Fruit fly (Drosophila melanogaster) whole organism, embryonic: ENCODE results near the gene Gip.

Experiments
- Adf1 ChIP-seq: fragments of 200-800 bp; sonication (Bioruptor generic); IDR thresholded peaks from 2 replicates; pipeline ENCODE4 v1.3.6; 2022; ENCODE audit warnings: missing biosample characterization, missing genetic modification characterization
- B-H2 ChIP-seq: fragments of 200-800 bp; sonication (Bioruptor generic); optimal IDR thresholded peaks from 2 replicates; lab custom pipeline; 2018; ENCODE audit warnings: missing biosample characterization, mild to moderate bottlenecking, missing genetic modification characterization
- CG10209 ChIP-seq: fragments of 200-800 bp; sonication (Bioruptor generic); optimal IDR thresholded peaks from 3 replicates; lab custom pipeline; 2017; ENCODE audit warnings: missing biosample characterization, mild to moderate bottlenecking, missing genetic modification characterization, missing genetic modification reagents
- CG12769 ChIP-seq: fragments of 200-800 bp; sonication (Bioruptor generic); optimal IDR thresholded peaks from 2 replicates; lab custom pipeline; 2019; ENCODE audit warnings: missing biosample characterization, mild to moderate bottlenecking, missing genetic modification characterization, moderate library complexity
- CG13287 ChIP-seq: fragments of 200-800 bp; sonication (Bioruptor generic); IDR thresholded peaks from 2 replicates; pipeline ENCODE4 v1.3.6; 2022; ENCODE audit warnings: missing biosample characterization, missing genetic modification characterization; ENCODE audit not compliant: partially characterized antibody
- CG13894 ChIP-seq: fragments of 200-800 bp; sonication (Bioruptor generic); optimal IDR thresholded peaks from 3 replicates; lab custom pipeline; 2018; ENCODE audit warnings: missing biosample characterization, mild to moderate bottlenecking, missing genetic modification characterization, moderate library complexity
- CG2120 ChIP-seq: fragments of 200-800 bp; sonication (Bioruptor generic); optimal IDR thresholded peaks from 3 replicates; lab custom pipeline; 2016; ENCODE audit warnings: missing biosample characterization, missing genetic modification characterization
- CG5180 ChIP-seq: fragments of 200-800 bp; sonication (Bioruptor generic); optimal IDR thresholded peaks from 3 replicates; lab custom pipeline; 2017; ENCODE audit warnings: missing biosample characterization, missing genetic modification characterization, mild to moderate bottlenecking, moderate library complexity, missing genetic modification reagents
- CG7372 ChIP-seq: fragments of 200-800 bp; sonication (Bioruptor generic); IDR thresholded peaks from 2 replicates; pipeline ENCODE4 v1.3.6; 2022; ENCODE audit warnings: missing biosample characterization, missing genetic modification characterization
- CG7556 ChIP-seq: fragments of 200-800 bp; sonication (Bioruptor generic); optimal IDR thresholded peaks from 2 replicates; lab custom pipeline; 2017; ENCODE audit warnings: missing biosample characterization, mild to moderate bottlenecking, missing genetic modification characterization
- CG9437 ChIP-seq: fragments of 200-800 bp; sonication (Bioruptor generic); optimal IDR thresholded peaks from 2 replicates; lab custom pipeline; 2018; ENCODE audit warnings: missing biosample characterization, mild to moderate bottlenecking, missing genetic modification characterization
- CTCF ChIP-seq: fragments of 200-800 bp; sonication (Bioruptor generic); optimal IDR thresholded peaks from 2 replicates; lab custom pipeline; 2017; ENCODE audit warnings: missing biosample characterization, mild to moderate bottlenecking, missing genetic modification characterization, moderate library complexity
- CoRest ChIP-seq: fragments of 200-800 bp; sonication (Bioruptor generic); optimal IDR thresholded peaks from 3 replicates; lab custom pipeline; 2018; ENCODE audit warnings: missing biosample characterization, mild to moderate bottlenecking, missing genetic modification characterization, moderate library complexity
- D19A ChIP-seq: fragments of 200-800 bp; optimal IDR thresholded peaks from 3 replicates; lab custom pipeline; 2019; ENCODE audit warnings: missing biosample characterization, mild to moderate bottlenecking, missing genetic modification characterization, moderate library complexity
- Deaf1 ChIP-seq: fragments of 200-800 bp; optimal IDR thresholded peaks from 3 replicates; lab custom pipeline; 2019; ENCODE audit warnings: missing biosample characterization, mild to moderate bottlenecking, missing genetic modification characterization, moderate library complexity
- Dfd ChIP-seq, 2 experiments: fragments of >200 bp; optimal IDR thresholded peaks; 2 replicates each; lab custom pipeline; 2017; ENCODE audit warnings: missing biosample characterization in 2 of 2, missing genetic modification characterization in 2 of 2
- Dp ChIP-seq: fragments of 200-800 bp; sonication (Bioruptor generic); optimal IDR thresholded peaks from 2 replicates; lab custom pipeline; 2018; ENCODE audit warnings: missing biosample characterization, mild to moderate bottlenecking, missing genetic modification characterization, moderate library complexity
- E2f1 ChIP-seq: fragments of 200-800 bp; sonication (Bioruptor generic); IDR thresholded peaks from 2 replicates; pipeline ENCODE4 v1.3.6; 2022; ENCODE audit warnings: missing biosample characterization, missing genetic modification characterization
- E2f2 ChIP-seq: fragments of 200-800 bp; sonication (Bioruptor generic); IDR thresholded peaks from 2 replicates; pipeline ENCODE4 v1.3.6; 2022; ENCODE audit warnings: missing biosample characterization, missing genetic modification characterization
- Fer1 ChIP-seq: fragments of 200-800 bp; sonication (Bioruptor generic); optimal IDR thresholded peaks from 2 replicates; lab custom pipeline; 2017; ENCODE audit warnings: missing biosample characterization, mild to moderate bottlenecking, missing genetic modification characterization
- Jarid2 ChIP-seq: fragments of 200-800 bp; sonication (Bioruptor generic); optimal IDR thresholded peaks from 3 replicates; lab custom pipeline; 2017; ENCODE audit warnings: mild to moderate bottlenecking, missing biosample characterization, missing genetic modification reagents, missing genetic modification characterization
- Mad ChIP-seq: fragments of 200-800 bp; sonication (Bioruptor generic); optimal IDR thresholded peaks from 2 replicates; lab custom pipeline; 2016; ENCODE audit warnings: missing biosample characterization, missing genetic modification characterization
- Ptx1 ChIP-seq: fragments of 200-800 bp; sonication (Bioruptor generic); IDR thresholded peaks from 2 replicates; pipeline ENCODE4 v1.3.6; 2022; ENCODE audit warnings: missing biosample characterization, missing genetic modification characterization
- Rfx ChIP-seq: fragments of 200-800 bp; sonication (Bioruptor generic); IDR thresholded peaks from 2 replicates; pipeline ENCODE4 v1.3.6; 2022; ENCODE audit warnings: missing biosample characterization, missing genetic modification characterization
- Sry-δ ChIP-seq: fragments of 200-800 bp; sonication (Bioruptor generic); optimal IDR thresholded peaks from 2 replicates; lab custom pipeline; 2016; ENCODE audit warnings: missing biosample characterization, missing genetic modification characterization
- Stat92E ChIP-seq, 3 experiments: fragments of >200 bp in 2 of 3; fragments of 200-800 bp in 1 of 3; sonication (Bioruptor generic) in 1 of 3; optimal IDR thresholded peaks; 2 replicates each; lab custom pipeline; 2017 to 2019; ENCODE audit warnings: missing biosample characterization in 3 of 3, missing genetic modification characterization in 3 of 3, mild to moderate bottlenecking in 1 of 3, moderate library complexity in 1 of 3
- abd-A ChIP-seq: fragments of 200-800 bp; sonication (Bioruptor generic); optimal IDR thresholded peaks from 3 replicates; lab custom pipeline; 2019; ENCODE audit warnings: missing biosample characterization, mild to moderate bottlenecking, missing genetic modification characterization, moderate library complexity
- amos ChIP-seq: fragments of 200-800 bp; sonication (Bioruptor generic); IDR thresholded peaks from 2 replicates; pipeline ENCODE4 v1.3.6; 2022; ENCODE audit warnings: missing biosample characterization, missing genetic modification characterization; ENCODE audit not compliant: partially characterized antibody
- ara ChIP-seq: fragments of 200-800 bp; sonication (Bioruptor generic); IDR thresholded peaks from 2 replicates; pipeline ENCODE4 v1.3.6; 2022; ENCODE audit warnings: missing biosample characterization, missing genetic modification characterization
- disco-r ChIP-seq: fragments of 200-800 bp; sonication (Bioruptor generic); optimal IDR thresholded peaks from 2 replicates; lab custom pipeline; 2016; ENCODE audit warnings: missing biosample characterization, missing genetic modification characterization
- grau ChIP-seq: fragments of 200-800 bp; optimal IDR thresholded peaks from 3 replicates; lab custom pipeline; 2019; ENCODE audit warnings: missing biosample characterization, mild to moderate bottlenecking, missing genetic modification characterization, moderate library complexity
- kni ChIP-seq: fragments of 200-800 bp; sonication (Bioruptor generic); optimal IDR thresholded peaks from 3 replicates; lab custom pipeline; 2017; ENCODE audit warnings: mild to moderate bottlenecking, missing biosample characterization, missing genetic modification reagents, missing genetic modification characterization
- lilli ChIP-seq: fragments of 200-800 bp; sonication (Bioruptor generic); optimal IDR thresholded peaks from 3 replicates; lab custom pipeline; 2016; ENCODE audit warnings: missing biosample characterization, missing genetic modification characterization
- maf-S ChIP-seq: fragments of 200-800 bp; sonication (Bioruptor generic); optimal IDR thresholded peaks from 2 replicates; lab custom pipeline; 2016; ENCODE audit warnings: missing biosample characterization, missing genetic modification characterization
- nerfin-1 ChIP-seq: fragments of 200-800 bp; sonication (Bioruptor generic); optimal IDR thresholded peaks from 3 replicates; lab custom pipeline; 2019; ENCODE audit warnings: missing biosample characterization, mild to moderate bottlenecking, missing genetic modification characterization, moderate library complexity
- pfk ChIP-seq: fragments of 200-800 bp; sonication (Bioruptor generic); optimal IDR thresholded peaks from 2 replicates; lab custom pipeline; 2018; ENCODE audit warnings: missing biosample characterization, mild to moderate bottlenecking, missing genetic modification characterization, moderate library complexity
- row ChIP-seq: fragments of 200-800 bp; sonication (Bioruptor generic); IDR thresholded peaks from 3 replicates; pipeline ENCODE4 v1.3.6; 2022; ENCODE audit warnings: missing biosample characterization, missing genetic modification characterization
- slbo ChIP-seq: fragments of 200-800 bp; sonication (Bioruptor generic); IDR thresholded peaks from 2 replicates; pipeline ENCODE4 v1.3.6; 2022; ENCODE audit warnings: missing biosample characterization, missing genetic modification characterization
- slou ChIP-seq: fragments of 200-800 bp; sonication (Bioruptor generic); optimal IDR thresholded peaks from 3 replicates; lab custom pipeline; 2016; ENCODE audit warnings: missing biosample characterization, missing genetic modification characterization
- slp2 ChIP-seq: fragments of 200-800 bp; sonication (Bioruptor generic); optimal IDR thresholded peaks from 2 replicates; lab custom pipeline; 2016; ENCODE audit warnings: missing biosample characterization, missing genetic modification characterization
- so ChIP-seq: fragments of 200-800 bp; sonication (Bioruptor generic); IDR thresholded peaks from 3 replicates; pipeline ENCODE4 v1.3.6; 2022; ENCODE audit warnings: missing biosample characterization, missing genetic modification characterization
- unpg ChIP-seq: fragments of 200-800 bp; sonication (Bioruptor generic); optimal IDR thresholded peaks from 3 replicates; lab custom pipeline; 2018; ENCODE audit warnings: missing biosample characterization, mild to moderate bottlenecking, missing genetic modification characterization, moderate library complexity
- zf30C ChIP-seq: fragments of 200-800 bp; sonication (Bioruptor generic); optimal IDR thresholded peaks from 3 replicates; lab custom pipeline; 2018; ENCODE audit warnings: missing biosample characterization, mild to moderate bottlenecking, missing genetic modification characterization

Gip gene

dm6 chrX:10318962-10319571 lies 10.6 kb downstream of the Gip start (continued):
- TF ChIP-seq D19A (peak; percentile 68), Fer1 (GFP tag; lab: Kevin White, UChicago) (no peak), slou (GFP tag; lab: Kevin White, UChicago) (no peak), slp2 (GFP tag; lab: Kevin White, UChicago) (no peak), CG12769 (tag; lab: Kevin White, UChicago) (peak; percentile 79), unpg (no peak), maf-S (GFP tag; lab: Kevin White, UChicago) (no peak), CG13287 (GFP tag; lab: Robert Waterston, UW) (peak; percentile 23; the same call in 1 of the 2 replicates), Adf1 (no peak), amos (peak; percentile 20; the same call in 1 of the 2 replicates), grau (tag; lab: Kevin White, UChicago) (peak; percentile 6), Rfx (peak; percentile 7; the same call in 1 of the 2 replicates), CTCF (GFP tag; lab: Kevin White, UChicago) (peak; percentile 43), CG7556 (peak; percentile 47), pfk (GFP tag; lab: Kevin White, UChicago) (peak; percentile 97), Dp (peak; percentile 66), CoRest (tag; lab: Kevin White, UChicago) (peak; percentile 3), Sry-δ (no peak), disco-r (GFP tag; lab: Kevin White, UChicago) (no peak), E2f2 (GFP tag; lab: Robert Waterston, UW) (peak; percentile 68), slbo (GFP tag; lab: Robert Waterston, UW) (peak; percentile 38; the same call in 1 of the 2 replicates), CG10209 (no peak), E2f1 (GFP tag; lab: Robert Waterston, UW) (peak; percentile 52; the same call in 1 of the 2 replicates), row (GFP tag; lab: Robert Waterston, UW) (peak; percentile 79), Ptx1 (peak; percentile 13; the same call in 1 of the 2 replicates), Deaf1 (peak; percentile 93), Jarid2 (GFP tag; lab: Kevin White, UChicago) (peak; percentile 86), zf30C (GFP tag; lab: Kevin White, UChicago) (no peak), B-H2 (GFP tag; lab: Kevin White, UChicago) (peak; percentile 2), CG2120 (peak; percentile 28)

- 0 out of 2 replicates have a peak, but pooled peaks have one; percentile 15 for TF ChIP-seq ara
- no peak for TF ChIP-seq Stat92E (GFP tag; optimal IDR thresholded peaks at IDR 0.05; lab: Kevin White, UChicago)
- peak; percentile 9 for TF ChIP-seq abd-A (tag; lab: Kevin White, UChicago)
- no peak for TF ChIP-seq Mad (GFP tag; lab: Kevin White, UChicago)
- peak; percentile 51; the same call in 1 of the 3 replicates for TF ChIP-seq so (GFP tag; lab: Robert Waterston, UW)
- TF ChIP-seq kni = no peak
- peak; percentile 8 for TF ChIP-seq lilli (GFP tag; lab: Kevin White, UChicago)
- peak; percentile 96 for TF ChIP-seq Deaf1
- TF ChIP-seq CG13894 = peak; percentile 60
- no peak for TF ChIP-seq Dfd (GFP tag; optimal IDR thresholded peaks at IDR 0.05; lab: Kevin White, UChicago)
- no peak for TF ChIP-seq nerfin-1
- peak; percentile 55 for TF ChIP-seq CG7372 (GFP tag; lab: Robert Waterston, UW)
- peak; percentile 41 for TF ChIP-seq CG9437 (GFP tag; lab: Kevin White, UChicago)
- TF ChIP-seq CG12769 (tag; lab: Kevin White, UChicago) = peak; percentile 70
- TF ChIP-seq CG5180 = no peak
- TF ChIP-seq Adf1 = peak; percentile 69; the same call in 1 of the 2 replicates
These were observed 11.2 kb downstream of the Gip start for dm6 chrX:10318416-10318961.
